Fruit fly (Drosophila melanogaster) whole organism: Measurements from ENCODE around the gene Ank2.

Experiments
- CG8478 ChIP-seq: fragments of >200 bp; optimal IDR thresholded peaks from 2 replicates; lab custom pipeline; 2018; ENCODE audit warnings: inconsistent platforms
- Dll ChIP-seq: fragments of >200 bp; optimal IDR thresholded peaks from 2 replicates; lab custom pipeline; 2017
- EcR ChIP-seq, 2 experiments: fragments of >200 bp; optimal IDR thresholded peaks; 2 replicates each; lab custom pipeline; 2017; ENCODE audit warnings: missing biosample characterization in 2 of 2, missing genetic modification characterization in 2 of 2, missing genetic modification reagents in 2 of 2
- pan ChIP-seq: fragments of >200 bp; optimal IDR thresholded peaks from 2 replicates; lab custom pipeline; 2017
- psq ChIP-seq: fragments of >200 bp; optimal IDR thresholded peaks from 2 replicates; lab custom pipeline; 2017
- usp ChIP-seq: fragments of >200 bp; optimal IDR thresholded peaks from 2 replicates; lab custom pipeline; 2017; ENCODE audit warnings: missing biosample characterization, missing genetic modification characterization, mixed read lengths

Ank2 gene

dm6 chr3L:7640297-7640696 lies 77.9 kb downstream of the Ank2 start, which contains the start of gene Urm1:
Urm1 (minus strand) TSS chr3L:7640446.
- TF ChIP-seq EcR (GFP tag; optimal IDR thresholded peaks at IDR 0.05; lab: Kevin White, UChicago) = no peak
- TF ChIP-seq usp (GFP tag; lab: Kevin White, UChicago) = no peak
- TF ChIP-seq psq = no peak

dm6 chr3L:7639533-7639932 lies 78.7 kb downstream of the Ank2 start:
- no peak for TF ChIP-seq Dll
- no peak for TF ChIP-seq psq
- no peak for TF ChIP-seq pan (lab: Kevin White, UChicago)
- no peak for TF ChIP-seq CG8478 (lab: Kevin White, UChicago)
- TF ChIP-seq EcR (GFP tag; optimal IDR thresholded peaks at IDR 0.05; lab: Kevin White, UChicago) = no peak
- TF ChIP-seq usp (GFP tag; lab: Kevin White, UChicago) = no peak

- no peak for TF ChIP-seq pan (lab: Kevin White, UChicago)
- TF ChIP-seq CG8478 (lab: Kevin White, UChicago) = no peak
- TF ChIP-seq psq = no peak
- no peak for TF ChIP-seq Dll
- no peak for TF ChIP-seq usp (GFP tag; lab: Kevin White, UChicago)
- TF ChIP-seq EcR (GFP tag; optimal IDR thresholded peaks at IDR 0.05; lab: Kevin White, UChicago) = no peak
Measured at dm6 chr3L:7634743-7635469, 83.3 kb downstream of the Ank2 start.

- TF ChIP-seq Dll = no peak
- TF ChIP-seq CG8478 (lab: Kevin White, UChicago) = no peak
- no peak for TF ChIP-seq pan (lab: Kevin White, UChicago)
- no peak for TF ChIP-seq EcR (GFP tag; optimal IDR thresholded peaks at IDR 0.05; lab: Kevin White, UChicago)
- no peak for TF ChIP-seq usp (GFP tag; lab: Kevin White, UChicago)
- TF ChIP-seq psq = no peak
Measured at dm6 chr3L:7633619-7634018, 84.6 kb downstream of the Ank2 start.

dm6 chr3L:7632540-7633263 lies 85.5 kb downstream of the Ank2 start:
- no peak for TF ChIP-seq EcR (GFP tag; optimal IDR thresholded peaks at IDR 0.05; lab: Kevin White, UChicago)
- no peak for TF ChIP-seq Dll
- TF ChIP-seq usp (GFP tag; lab: Kevin White, UChicago) = no peak
- no peak for TF ChIP-seq psq
- TF ChIP-seq pan (lab: Kevin White, UChicago) = no peak
- TF ChIP-seq CG8478 (lab: Kevin White, UChicago) = no peak

- TF ChIP-seq CG8478 (lab: Kevin White, UChicago) = no peak
- no peak for TF ChIP-seq EcR (GFP tag; optimal IDR thresholded peaks at IDR 0.05; lab: Kevin White, UChicago)
- no peak for TF ChIP-seq Dll
- TF ChIP-seq pan (lab: Kevin White, UChicago) = no peak
Measured at dm6 chr3L:7630047-7630446, 88.1 kb downstream of the Ank2 start.

- TF ChIP-seq pan (lab: Kevin White, UChicago) (no peak), CG8478 (lab: Kevin White, UChicago) (no peak), Dll (no peak), usp (GFP tag; lab: Kevin White, UChicago) (no peak), psq (no peak), EcR (GFP tag; optimal IDR thresholded peaks at IDR 0.05; lab: Kevin White, UChicago) (no peak)
Measured at dm6 chr3L:7624561-7624960, 93.6 kb downstream of the Ank2 start.

dm6 chr3L:7617436-7617979 lies 100.7 kb downstream of the Ank2 start:
- no peak for TF ChIP-seq EcR (GFP tag; optimal IDR thresholded peaks at IDR 0.05; lab: Kevin White, UChicago)

dm6 chr3L:7614226-7614625 lies 104.0 kb downstream of the Ank2 start:
- no peak for TF ChIP-seq pan (lab: Kevin White, UChicago)
- no peak for TF ChIP-seq EcR (GFP tag; optimal IDR thresholded peaks at IDR 0.05; lab: Kevin White, UChicago)
- TF ChIP-seq psq = no peak
- no peak for TF ChIP-seq Dll

dm6 chr3L:7611229-7611628 lies 107.0 kb downstream of the Ank2 start:
- TF ChIP-seq EcR (GFP tag; optimal IDR thresholded peaks at IDR 0.05; lab: Kevin White, UChicago) = no peak
- no peak for TF ChIP-seq usp (GFP tag; lab: Kevin White, UChicago)
- TF ChIP-seq psq = no peak
- TF ChIP-seq pan (lab: Kevin White, UChicago) = no peak
- TF ChIP-seq Dll = no peak
- TF ChIP-seq CG8478 (lab: Kevin White, UChicago) = no peak

- TF ChIP-seq pan (lab: Kevin White, UChicago) = no peak
- TF ChIP-seq usp (GFP tag; lab: Kevin White, UChicago) = no peak
- TF ChIP-seq EcR (GFP tag; optimal IDR thresholded peaks at IDR 0.05; lab: Kevin White, UChicago) = no peak
- no peak for TF ChIP-seq CG8478 (lab: Kevin White, UChicago)
- no peak for TF ChIP-seq psq
Measured at dm6 chr3L:7610522-7610921, 107.7 kb downstream of the Ank2 start.

dm6 chr3L:7606336-7607001 lies 111.7 kb downstream of the Ank2 start:
- TF ChIP-seq EcR (GFP tag; optimal IDR thresholded peaks at IDR 0.05; lab: Kevin White, UChicago) (no peak), usp (GFP tag; lab: Kevin White, UChicago) (no peak), psq (no peak), Dll (no peak), pan (lab: Kevin White, UChicago) (no peak), CG8478 (lab: Kevin White, UChicago) (no peak)
